Worm (Caenorhabditis elegans): Measurements from ENCODE around the gene F17C8.7.
A peak's percentile ranks its signal among the peaks of the same experiment; 100 is the strongest.

The F17C8.7 gene

DNA sequence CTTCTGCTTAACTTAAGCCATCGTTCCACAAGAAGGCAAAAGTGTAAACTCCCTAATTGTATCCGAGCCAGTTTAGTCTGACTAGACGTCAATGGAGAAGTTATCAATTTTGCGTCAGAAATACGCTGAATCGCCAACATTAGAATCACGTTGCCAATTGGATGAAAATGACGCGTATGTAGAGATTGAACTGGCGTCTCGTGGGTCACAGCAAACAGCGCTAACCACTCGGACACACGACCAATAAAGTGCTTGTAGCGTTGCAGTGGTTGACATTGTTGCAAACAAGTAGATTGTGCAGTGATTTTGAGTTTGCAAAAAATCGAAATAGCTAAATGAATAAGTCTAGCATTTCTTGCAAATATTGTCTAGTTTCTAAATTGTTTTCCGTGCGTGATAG is 45.9 kb upstream of the F17C8.7 start:
- TF ChIP-seq nhr-10 (tag; optimal IDR thresholded peaks at IDR 0.05) = no peak
- TF ChIP-seq ces-1 (GFP tag; optimal IDR thresholded peaks at IDR 0.05) = no peak
- TF ChIP-seq unc-39 (tag; optimal IDR thresholded peaks at IDR 0.05) = no peak
- peak; percentile 96 for TF ChIP-seq mxl-3 (GFP tag; optimal IDR thresholded peaks at IDR 0.05)
- TF ChIP-seq ceh-62 (tag; optimal IDR thresholded peaks at IDR 0.05) = no peak
- 0 out of 2 replicates have a peak, but pooled peaks have one; percentile 14 for TF ChIP-seq lin-29 (GFP tag; IDR thresholded peaks at IDR 0.05)
- peak; percentile 59 to 88; a peak in 2 of 4 replicates for TF ChIP-seq madf-5 (GFP tag; IDR thresholded peaks at IDR 0.05)
- TF ChIP-seq F44E2.7 (GFP tag; IDR thresholded peaks at IDR 0.05) = peak; percentile 78; the same call in 1 of the 2 replicates
- peak; percentile 91 for TF ChIP-seq vab-7 (GFP tag; IDR thresholded peaks at IDR 0.05)
- TF ChIP-seq egl-27 (tag; optimal IDR thresholded peaks at IDR 0.05) = no peak
- peak; percentile 80 for TF ChIP-seq hmg-1.1 (GFP tag; IDR thresholded peaks at IDR 0.05)
- TF ChIP-seq nhr-48 (tag; optimal IDR thresholded peaks at IDR 0.05) = peak; percentile 77
- peak; percentile 90 for TF ChIP-seq ceh-44 (GFP tag; IDR thresholded peaks at IDR 0.05)
- peak; percentile 75 for TF ChIP-seq lir-3 (tag; optimal IDR thresholded peaks at IDR 0.05)
- no peak for TF ChIP-seq tag-97 (GFP tag; IDR thresholded peaks at IDR 0.05)
- peak; percentile 85 for TF ChIP-seq duxl-1 (tag; optimal IDR thresholded peaks at IDR 0.05; ENCODE audit: poor library complexity)
- TF ChIP-seq dmd-9 (GFP tag; IDR thresholded peaks at IDR 0.05) = peak; percentile 84
- no peak for TF ChIP-seq set-16 (GFP tag; IDR thresholded peaks at IDR 0.05)
- TF ChIP-seq fkh-10 (GFP tag; optimal IDR thresholded peaks at IDR 0.05) = no peak
- TF ChIP-seq Y75B8A.6 (GFP tag; IDR thresholded peaks at IDR 0.05) = no peak; the same call in 1 of the 2 replicates
- TF ChIP-seq F37D6.2 (tag; optimal IDR thresholded peaks at IDR 0.05) = peak; percentile 30
- peak; percentile 93 for TF ChIP-seq nhr-111 (GFP tag; optimal IDR thresholded peaks at IDR 0.05)
- no peak for TF ChIP-seq unc-62 (GFP tag; optimal IDR thresholded peaks at IDR 0.05 in 1 of 2)
- no peak for TF ChIP-seq unc-62 (tag; optimal IDR thresholded peaks at IDR 0.05)
- TF ChIP-seq nhr-25 (tag; optimal IDR thresholded peaks at IDR 0.05; ENCODE audit: borderline replicate concordance, insufficient read depth) = no peak
- peak; percentile 94 for TF ChIP-seq egl-43 (GFP tag; IDR thresholded peaks at IDR 0.05)
- TF ChIP-seq ztf-11 (tag; optimal IDR thresholded peaks at IDR 0.05) = no peak
- TF ChIP-seq T26A8.4 (GFP tag; IDR thresholded peaks at IDR 0.05) = peak; percentile 78
- peak; percentile 55 for TF ChIP-seq php-3 (GFP tag; IDR thresholded peaks at IDR 0.05)
- 0 out of 2 replicates have a peak, but pooled peaks have one; percentile 59 for TF ChIP-seq daf-8 (GFP tag; IDR thresholded peaks at IDR 0.05)
- TF ChIP-seq ceh-82 (tag; optimal IDR thresholded peaks at IDR 0.05) = no peak
- peak; percentile 89 for TF ChIP-seq daf-19 (GFP tag; conservative IDR thresholded peaks at IDR 0.05)
- peak; percentile 28 for TF ChIP-seq jun-1 (tag; optimal IDR thresholded peaks at IDR 0.05)
- TF ChIP-seq aly-2 (tag; optimal IDR thresholded peaks at IDR 0.05) = peak; percentile 40
- no peak for TF ChIP-seq daf-12 (tag; optimal IDR thresholded peaks at IDR 0.05)
- 0 out of 2 replicates have a peak, but pooled peaks have one; percentile 44 for TF ChIP-seq Y105C5A.15 (GFP tag; IDR thresholded peaks at IDR 0.05)
- peak; percentile 53 for TF ChIP-seq nhr-11 (tag; optimal IDR thresholded peaks at IDR 0.05)
- TF ChIP-seq mep-1 (tag; optimal IDR thresholded peaks at IDR 0.05) = peak; percentile 79
- TF ChIP-seq ztf-7 (tag; optimal IDR thresholded peaks at IDR 0.05) = peak; percentile 75
- TF ChIP-seq dve-1 (tag; optimal IDR thresholded peaks at IDR 0.05; ENCODE audit: insufficient read depth) = peak; percentile 76
- no peak for TF ChIP-seq ZK546.5 (tag; optimal IDR thresholded peaks at IDR 0.05)
- no peak for TF ChIP-seq lin-15B (tag; optimal IDR thresholded peaks at IDR 0.05)
- TF ChIP-seq nhr-6 (tag; optimal IDR thresholded peaks at IDR 0.05) = peak; percentile 51
- TF ChIP-seq nhr-237 (tag; optimal IDR thresholded peaks at IDR 0.05) = no peak
- no peak for TF ChIP-seq ZK337.2 (GFP tag; IDR thresholded peaks at IDR 0.05)
- TF ChIP-seq F26F4.8 (GFP tag; conservative IDR thresholded peaks at IDR 0.05) = peak; percentile 96
- TF ChIP-seq nhr-28 (tag; optimal IDR thresholded peaks at IDR 0.05) = peak; percentile 48
- peak; percentile 60 for TF ChIP-seq F10B5.3 (tag; optimal IDR thresholded peaks at IDR 0.05)
- TF ChIP-seq lin-1 (GFP tag; IDR thresholded peaks at IDR 0.05) = peak; percentile 86
- TF ChIP-seq tra-1 (GFP tag; IDR thresholded peaks at IDR 0.05) = no peak; the same call in 1 of the 2 replicates
- TF ChIP-seq pha-4 (GFP tag; IDR thresholded peaks at IDR 0.05) = peak; percentile 89
- peak; percentile 53 for TF ChIP-seq pha-4 (tag; optimal IDR thresholded peaks at IDR 0.05)
